Fruit fly (Drosophila melanogaster) whole organism, embryonic: ENCODE data around the gene Cp190.

ENCODE experiments used
- Asciz ChIP-seq: fragments of 200-800 bp; sonication (Bioruptor generic); optimal IDR thresholded peaks from 2 replicates; lab custom pipeline; 2017; ENCODE audit warnings: missing biosample characterization, mild to moderate bottlenecking, missing genetic modification characterization, missing genetic modification reagents
- CG10267 ChIP-seq: fragments of 200-800 bp; sonication (Bioruptor generic); optimal IDR thresholded peaks from 2 replicates; lab custom pipeline; 2018; ENCODE audit warnings: missing biosample characterization, mild to moderate bottlenecking, missing genetic modification characterization, moderate library complexity
- CG11085 ChIP-seq: fragments of 200-800 bp; sonication (Bioruptor generic); IDR thresholded peaks from 2 replicates; pipeline ENCODE4 v1.3.6; 2022; ENCODE audit warnings: missing biosample characterization, missing genetic modification characterization
- CG11560 ChIP-seq: fragments of 200-800 bp; sonication (Bioruptor generic); IDR thresholded peaks from 3 replicates; pipeline ENCODE4 v1.3.6; 2022; ENCODE audit warnings: missing biosample characterization, missing genetic modification characterization
- CG11696 ChIP-seq: fragments of 200-800 bp; sonication (Bioruptor generic); IDR thresholded peaks from 2 replicates; pipeline ENCODE4 v1.3.6; 2022; ENCODE audit warnings: missing biosample characterization, missing genetic modification characterization
- CG12744 ChIP-seq: fragments of 200-800 bp; sonication (Bioruptor generic); optimal IDR thresholded peaks from 2 replicates; lab custom pipeline; 2016; ENCODE audit warnings: missing biosample characterization, missing genetic modification characterization
- CG13894 ChIP-seq: fragments of 200-800 bp; sonication (Bioruptor generic); optimal IDR thresholded peaks from 3 replicates; lab custom pipeline; 2018; ENCODE audit warnings: missing biosample characterization, mild to moderate bottlenecking, missing genetic modification characterization, moderate library complexity
- CG15601 ChIP-seq: fragments of 200-800 bp; sonication (Bioruptor generic); optimal IDR thresholded peaks from 3 replicates; lab custom pipeline; 2019; ENCODE audit warnings: missing biosample characterization, mild to moderate bottlenecking, missing genetic modification characterization, moderate library complexity
- CG1647 ChIP-seq: fragments of 200-800 bp; sonication (Bioruptor generic); optimal IDR thresholded peaks from 3 replicates; lab custom pipeline; 2016; ENCODE audit warnings: missing biosample characterization, missing genetic modification characterization
- CG17568 ChIP-seq: fragments of 200-800 bp; sonication (Bioruptor generic); optimal IDR thresholded peaks from 2 replicates; lab custom pipeline; 2018; ENCODE audit warnings: missing biosample characterization, mild to moderate bottlenecking, missing genetic modification characterization, moderate library complexity
- CG2129 ChIP-seq: fragments of 200-800 bp; sonication (Bioruptor generic); IDR thresholded peaks from 2 replicates; pipeline ENCODE4 v1.3.6; 2022; ENCODE audit warnings: missing biosample characterization, missing genetic modification characterization; ENCODE audit not compliant: partially characterized antibody
- CG2199 ChIP-seq: fragments of 200-800 bp; sonication (Bioruptor generic); IDR thresholded peaks from 3 replicates; pipeline ENCODE4 v1.3.6; 2022; ENCODE audit warnings: missing biosample characterization, missing genetic modification characterization
- CG30431 ChIP-seq: fragments of 200-800 bp; sonication (Bioruptor generic); optimal IDR thresholded peaks from 2 replicates; lab custom pipeline; 2017; ENCODE audit warnings: missing biosample characterization, missing genetic modification characterization
- CG34422 ChIP-seq: fragments of 200-800 bp; sonication (Bioruptor generic); IDR thresholded peaks from 3 replicates; pipeline ENCODE4 v1.3.6; 2022; ENCODE audit warnings: missing biosample characterization, missing genetic modification characterization
- CG4360 ChIP-seq: fragments of 200-800 bp; sonication (Bioruptor generic); IDR thresholded peaks from 2 replicates; pipeline ENCODE4 v1.3.6; 2022; ENCODE audit warnings: missing biosample characterization, missing genetic modification characterization
- CG4730 ChIP-seq: fragments of 200-800 bp; sonication (Bioruptor generic); IDR thresholded peaks from 2 replicates; pipeline ENCODE4 v1.3.6; 2022; ENCODE audit warnings: missing biosample characterization, missing genetic modification characterization
- CG6791 ChIP-seq: fragments of 200-800 bp; sonication (Bioruptor generic); IDR thresholded peaks from 3 replicates; pipeline ENCODE4 v1.3.6; 2022; ENCODE audit warnings: missing biosample characterization, missing genetic modification characterization; ENCODE audit not compliant: partially characterized antibody
- CG8290 ChIP-seq, 3 experiments: fragments of 200-800 bp; sonication (Bioruptor generic); optimal IDR thresholded peaks; 2 replicates each; lab custom pipeline; 2016 to 2019; ENCODE audit warnings: missing biosample characterization in 3 of 3, missing genetic modification characterization in 3 of 3, mild to moderate bottlenecking in 2 of 3, moderate library complexity in 1 of 3
- CG8765 ChIP-seq: fragments of 200-800 bp; sonication (Bioruptor generic); IDR thresholded peaks from 2 replicates; pipeline ENCODE4 v1.3.6; 2022; ENCODE audit warnings: missing biosample characterization, missing genetic modification characterization
- CG9817 ChIP-seq: fragments of 200-800 bp; sonication (Bioruptor generic); optimal IDR thresholded peaks from 2 replicates; lab custom pipeline; 2018; ENCODE audit warnings: missing biosample characterization, mild to moderate bottlenecking, missing genetic modification characterization, moderate library complexity
- D ChIP-seq, 2 experiments: fragments of 200-800 bp in 1 of 2; fragments of >200 bp in 1 of 2; sonication (Bioruptor generic) in 1 of 2; optimal IDR thresholded peaks; 2 replicates in 1 of 2; 3 replicates in 1 of 2; lab custom pipeline; 2017; ENCODE audit warnings: mild to moderate bottlenecking in 1 of 2, missing biosample characterization in 1 of 2, missing genetic modification characterization in 1 of 2, missing genetic modification reagents in 1 of 2
- Dip2 ChIP-seq: fragments of 200-800 bp; sonication (Bioruptor generic); IDR thresholded peaks from 2 replicates; pipeline ENCODE4 v1.3.6; 2022; ENCODE audit warnings: missing biosample characterization, missing genetic modification characterization
- Drgx ChIP-seq: fragments of 200-800 bp; sonication (Bioruptor generic); IDR thresholded peaks from 2 replicates; pipeline ENCODE4 v1.3.6; 2022; ENCODE audit warnings: missing biosample characterization, missing genetic modification characterization
- Ets97D ChIP-seq: fragments of 200-800 bp; sonication (Bioruptor generic); optimal IDR thresholded peaks from 3 replicates; lab custom pipeline; 2016; ENCODE audit warnings: missing biosample characterization, missing genetic modification characterization
- GATAe ChIP-seq: fragments of 200-800 bp; sonication (Bioruptor generic); conservative IDR thresholded peaks from 2 replicates; pipeline ENCODE4 v1.3.6; 2022; ENCODE audit warnings: missing biosample characterization, missing genetic modification characterization
- H2.0 ChIP-seq: fragments of 200-800 bp; sonication (Bioruptor generic); IDR thresholded peaks from 2 replicates; pipeline ENCODE4 v1.3.6; 2022; ENCODE audit warnings: missing biosample characterization, missing genetic modification characterization
- Hr39 ChIP-seq: fragments of >200 bp; optimal IDR thresholded peaks from 2 replicates; lab custom pipeline; 2017
- MBD-R2 ChIP-seq: fragments of 200-800 bp; sonication (Bioruptor generic); IDR thresholded peaks from 2 replicates; pipeline ENCODE4 v1.3.6; 2022; ENCODE audit warnings: missing biosample characterization, missing genetic modification characterization
- Meics ChIP-seq: fragments of 200-800 bp; sonication (Bioruptor generic); optimal IDR thresholded peaks from 2 replicates; lab custom pipeline; 2017; ENCODE audit warnings: missing biosample characterization, mild to moderate bottlenecking, missing genetic modification characterization
- Pdp1 ChIP-seq, 2 experiments: fragments of 200-800 bp; sonication (Bioruptor generic); optimal IDR thresholded peaks; 3 replicates each; lab custom pipeline; 2016; ENCODE audit warnings: missing biosample characterization in 2 of 2, missing genetic modification characterization in 2 of 2, mild to moderate bottlenecking in 1 of 2, moderate library complexity in 1 of 2
- Ptx1 ChIP-seq: fragments of 200-800 bp; sonication (Bioruptor generic); IDR thresholded peaks from 2 replicates; pipeline ENCODE4 v1.3.6; 2022; ENCODE audit warnings: missing biosample characterization, missing genetic modification characterization
- Sry-δ ChIP-seq: fragments of 200-800 bp; sonication (Bioruptor generic); optimal IDR thresholded peaks from 2 replicates; lab custom pipeline; 2016; ENCODE audit warnings: missing biosample characterization, missing genetic modification characterization
- bowl ChIP-seq: fragments of 200-800 bp; sonication (Bioruptor generic); IDR thresholded peaks from 2 replicates; pipeline ENCODE4 v1.3.6; 2022; ENCODE audit warnings: missing biosample characterization, missing genetic modification characterization
- croc ChIP-seq: fragments of 200-800 bp; sonication (Bioruptor generic); conservative IDR thresholded peaks from 3 replicates; pipeline ENCODE4 v1.3.6; 2022; ENCODE audit warnings: missing biosample characterization, missing genetic modification characterization
- dan ChIP-seq: fragments of 200-800 bp; sonication (Bioruptor generic); IDR thresholded peaks from 2 replicates; pipeline ENCODE4 v1.3.6; 2022; ENCODE audit warnings: missing biosample characterization, missing genetic modification characterization
- dpn ChIP-seq, 2 experiments: fragments of 200-800 bp; sonication (Bioruptor generic); optimal IDR thresholded peaks; 3 replicates each; lab custom pipeline; 2016; ENCODE audit warnings: missing biosample characterization in 2 of 2, missing genetic modification characterization in 2 of 2
- eve ChIP-seq, 2 experiments: fragments of >200 bp; optimal IDR thresholded peaks; 2 replicates each; lab custom pipeline; 2017; ENCODE audit warnings: missing biosample characterization in 2 of 2, missing genetic modification characterization in 2 of 2
- eyg ChIP-seq: fragments of 200-800 bp; sonication (Bioruptor generic); optimal IDR thresholded peaks from 3 replicates; lab custom pipeline; 2016; ENCODE audit warnings: missing biosample characterization, missing genetic modification characterization
- ftz-f1 ChIP-seq: fragments of 200-800 bp; sonication (Bioruptor generic); optimal IDR thresholded peaks from 2 replicates; lab custom pipeline; 2016; ENCODE audit warnings: missing biosample characterization, missing genetic modification characterization
- fu2 ChIP-seq: fragments of 200-800 bp; sonication (Bioruptor generic); optimal IDR thresholded peaks from 2 replicates; lab custom pipeline; 2016; ENCODE audit warnings: missing biosample characterization, missing genetic modification characterization
- gro ChIP-seq: fragments of 200-800 bp; sonication (Bioruptor generic); optimal IDR thresholded peaks from 2 replicates; lab custom pipeline; 2016; ENCODE audit warnings: missing biosample characterization, missing genetic modification characterization
- h ChIP-seq: fragments of >200 bp; optimal IDR thresholded peaks from 2 replicates; lab custom pipeline; 2017
- ham ChIP-seq: fragments of 200-800 bp; sonication (Bioruptor generic); IDR thresholded peaks from 2 replicates; pipeline ENCODE4 v1.3.6; 2022; ENCODE audit warnings: missing biosample characterization, missing genetic modification characterization
- ind ChIP-seq: fragments of 200-800 bp; sonication (Bioruptor generic); optimal IDR thresholded peaks from 3 replicates; lab custom pipeline; 2016; ENCODE audit warnings: missing biosample characterization, missing genetic modification characterization
- inv ChIP-seq: fragments of 200-800 bp; sonication (Bioruptor generic); IDR thresholded peaks from 2 replicates; pipeline ENCODE4 v1.3.6; 2022; ENCODE audit warnings: missing biosample characterization, missing genetic modification characterization; ENCODE audit not compliant: partially characterized antibody
- mirr ChIP-seq: fragments of 200-800 bp; sonication (Bioruptor generic); optimal IDR thresholded peaks from 3 replicates; lab custom pipeline; 2018; ENCODE audit warnings: missing biosample characterization, mild to moderate bottlenecking, missing genetic modification characterization
- mld ChIP-seq: fragments of 200-800 bp; sonication (Bioruptor generic); IDR thresholded peaks from 3 replicates; pipeline ENCODE4 v1.3.6; 2022; ENCODE audit warnings: missing biosample characterization, missing genetic modification characterization; ENCODE audit not compliant: partially characterized antibody
- nerfin-2 ChIP-seq: fragments of 200-800 bp; sonication (Bioruptor generic); IDR thresholded peaks from 2 replicates; pipeline ENCODE4 v1.3.6; 2022; ENCODE audit warnings: missing biosample characterization, missing genetic modification characterization; ENCODE audit not compliant: partially characterized antibody
- otp ChIP-seq: fragments of 200-800 bp; sonication (Bioruptor generic); IDR thresholded peaks from 3 replicates; pipeline ENCODE4, ENCODE4 v1.3.6; 2022; ENCODE audit warnings: missing biosample characterization, missing genetic modification characterization
- p53 ChIP-seq: fragments of 200-800 bp; sonication (Bioruptor generic); optimal IDR thresholded peaks from 2 replicates; lab custom pipeline; 2016; ENCODE audit warnings: missing biosample characterization, missing genetic modification characterization
- pb ChIP-seq: fragments of 200-800 bp; sonication (Bioruptor generic); optimal IDR thresholded peaks from 3 replicates; lab custom pipeline; 2016; ENCODE audit warnings: missing biosample characterization, missing genetic modification characterization
- stwl ChIP-seq: fragments of 200-800 bp; sonication (Bioruptor generic); optimal IDR thresholded peaks from 3 replicates; lab custom pipeline; 2018; ENCODE audit warnings: missing biosample characterization, mild to moderate bottlenecking, missing genetic modification characterization, moderate library complexity
- vvl ChIP-seq: fragments of 200-800 bp; sonication (Bioruptor generic); IDR thresholded peaks from 2 replicates; pipeline ENCODE4 v1.3.6; 2022; ENCODE audit warnings: missing biosample characterization, missing genetic modification characterization

The Cp190 gene

dm6 chr3R:15225279-15225730 lies 49.7 kb downstream of the Cp190 start, which contains the start of the genes CG31344 and Caf1-55 (continued):
- TF ChIP-seq CG15601 (tag; lab: Kevin White, UChicago) (peak; percentile 32), CG17568 (no peak), CG8290 (GFP tag; optimal IDR thresholded peaks at IDR 0.05; lab: Kevin White, UChicago) (no peak), CG8290 (tag; optimal IDR thresholded peaks at IDR 0.05; lab: Kevin White, UChicago) (no peak), vvl (GFP tag; lab: Robert Waterston, UW) (peak; percentile 42; the same call in 1 of the 2 replicates), CG4360 (GFP tag; lab: Robert Waterston, UW) (no peak), CG9817 (tag; lab: Kevin White, UChicago) (no peak), inv (GFP tag; lab: Robert Waterston, UW) (peak; percentile 58; the same call in 1 of the 2 replicates), Meics (GFP tag; lab: Kevin White, UChicago) (no peak), Hr39 (lab: Kevin White, UChicago) (no peak), CG13894 (tag; lab: Kevin White, UChicago) (no peak), D (optimal IDR thresholded peaks at IDR 0.05; lab: Kevin White, UChicago) (no peak), D (GFP tag; optimal IDR thresholded peaks at IDR 0.05; lab: Kevin White, UChicago) (no peak), gro (GFP tag; lab: Kevin White, UChicago) (peak; percentile 26), CG11560 (peak; percentile 91), eyg (GFP tag; lab: Kevin White, UChicago) (no peak), Sry-δ (peak; percentile 97), Dip2 (GFP tag; lab: Robert Waterston, UW) (no peak), ham (GFP tag; lab: Robert Waterston, UW) (no peak), fu2 (GFP tag; lab: Kevin White, UChicago) (no peak), bowl (GFP tag; lab: Robert Waterston, UW) (no peak), p53 (no peak), Ets97D (peak; percentile 66), dpn (GFP tag; optimal IDR thresholded peaks at IDR 0.05; lab: Kevin White, UChicago) (peak in 1 of 2 experiments; percentile 32), Ptx1 (no peak), pb (no peak), H2.0 (no peak), CG4730 (GFP tag; lab: Robert Waterston, UW) (no peak), nerfin-2 (GFP tag; lab: Robert Waterston, UW) (peak; percentile 83), CG12744 (no peak), CG8765 (GFP tag; lab: Robert Waterston, UW) (no peak), ftz-f1 (GFP tag; lab: Kevin White, UChicago) (no peak), Pdp1 (GFP tag; optimal IDR thresholded peaks at IDR 0.05; lab: Kevin White, UChicago) (peak in 1 of 2 experiments; percentile 60), CG2199 (GFP tag; lab: Robert Waterston, UW) (no peak)

- no peak for TF ChIP-seq CG30431 (GFP tag; lab: Kevin White, UChicago)
- TF ChIP-seq GATAe: no peak
- no peak for TF ChIP-seq CG11085 (GFP tag; lab: Robert Waterston, UW)
- no peak for TF ChIP-seq Drgx (GFP tag; lab: Robert Waterston, UW)
- no peak for TF ChIP-seq h (lab: Kevin White, UChicago)
- peak; percentile 70 for TF ChIP-seq MBD-R2 (GFP tag; lab: Robert Waterston, UW)
- TF ChIP-seq dan (GFP tag; lab: Robert Waterston, UW): no peak
- TF ChIP-seq otp (GFP tag; lab: Robert Waterston, UW): no peak
- TF ChIP-seq croc (GFP tag; lab: Robert Waterston, UW): no peak
- no peak for TF ChIP-seq mld
- no peak for TF ChIP-seq mirr (GFP tag; lab: Kevin White, UChicago)
- TF ChIP-seq CG2129 (GFP tag; lab: Robert Waterston, UW): no peak
- TF ChIP-seq stwl (tag; lab: Kevin White, UChicago): peak; percentile 30
- no peak for TF ChIP-seq Asciz (GFP tag; lab: Kevin White, UChicago)
- peak; percentile 13; the same call in 1 of the 3 replicates for TF ChIP-seq CG34422 (GFP tag; lab: Robert Waterston, UW)
- TF ChIP-seq p53: no peak
- peak; percentile 10 for TF ChIP-seq CG10267 (tag; lab: Kevin White, UChicago)
- no peak for TF ChIP-seq CG11696 (GFP tag; lab: Robert Waterston, UW)
- TF ChIP-seq ind (GFP tag; lab: Kevin White, UChicago): no peak
- no peak for TF ChIP-seq eve (GFP tag; optimal IDR thresholded peaks at IDR 0.05; lab: Kevin White, UChicago)
- TF ChIP-seq CG6791 (GFP tag; lab: Robert Waterston, UW): no peak
- no peak for TF ChIP-seq CG1647 (GFP tag; lab: Kevin White, UChicago)
These were observed 52.1 kb downstream of the Cp190 start, which contains the start of gene Polr2G for dm6 chr3R:15222973-15223372. Gene Polr2G (minus strand): TSS chr3R:15223180.
